Worm (Caenorhabditis elegans): ENCODE data around the gene T01H3.2.

ce11 chrII:7853679-7854078 is 24.1 kb downstream of the T01H3.2 start, which contains the start of gene T09A5.5:
- TF ChIP-seq ama-1 (optimal IDR thresholded peaks at IDR 0.05), result no peak
- no peak for TF ChIP-seq egl-13 (tag; optimal IDR thresholded peaks at IDR 0.05)
- TF ChIP-seq unc-98 (GFP tag; IDR thresholded peaks at IDR 0.05), result no peak
- TF ChIP-seq nhr-237 (tag; optimal IDR thresholded peaks at IDR 0.05), result no peak
- no peak for TF ChIP-seq nhr-12 (tag; optimal IDR thresholded peaks at IDR 0.05)
- no peak for TF ChIP-seq nhr-76 (tag; optimal IDR thresholded peaks at IDR 0.05)
- TF ChIP-seq hlh-4 (tag; optimal IDR thresholded peaks at IDR 0.05), result no peak
- TF ChIP-seq unc-130 (tag; optimal IDR thresholded peaks at IDR 0.05), result no peak
- no peak for TF ChIP-seq lin-13 (GFP tag; optimal IDR thresholded peaks at IDR 0.05)
- no peak for TF ChIP-seq pqm-1 (tag; optimal IDR thresholded peaks at IDR 0.05)
- no peak for TF ChIP-seq tbx-2 (tag; optimal IDR thresholded peaks at IDR 0.05)
- no peak for TF ChIP-seq fkh-10 (GFP tag; optimal IDR thresholded peaks at IDR 0.05)

Data from whole organism, L1 larva.